Worm (Caenorhabditis elegans): ENCODE results near the gene best-19.

ce11 chrIV:252454-252853 is 31.0 kb upstream of the best-19 start, which contains the start of gene grl-19:
- TF ChIP-seq tbx-8 (GFP tag; optimal IDR thresholded peaks at IDR 0.05) (no peak), unc-39 (tag; optimal IDR thresholded peaks at IDR 0.05) (no peak), nhr-28 (tag; optimal IDR thresholded peaks at IDR 0.05) (no peak), nhr-237 (tag; optimal IDR thresholded peaks at IDR 0.05) (no peak), blmp-1 (tag; optimal IDR thresholded peaks at IDR 0.05) (no peak), nhr-2 (tag; optimal IDR thresholded peaks at IDR 0.05) (no peak), ztf-11 (tag; optimal IDR thresholded peaks at IDR 0.05) (no peak)
